Fruit fly (Drosophila melanogaster): Measurements from ENCODE around the gene Lectin-galC1.

Gene Lectin-galC1

dm6 chr2L:19403398-19403797, 13.8 kb upstream of the Lectin-galC1 start:
- TF ChIP-seq Ets65A (GFP tag) (peak; percentile 23), CG11504 (tag; optimal IDR thresholded peaks at IDR 0.05) (peak; percentile 52), mld (GFP tag; IDR thresholded peaks at IDR 0.05; ENCODE audit: partially characterized antibody) (no peak), hb (GFP tag; IDR thresholded peaks at IDR 0.05; ENCODE audit: partially characterized antibody) (0 out of 3 replicates have a peak, but pooled peaks have one; percentile 32), sr (GFP tag; IDR thresholded peaks at IDR 0.05) (peak; percentile 74; the same call in 2 of the 3 replicates), CG12769 (tag; optimal IDR thresholded peaks at IDR 0.05) (peak; percentile 12)

dm6 chr2L:19404804-19405203, 12.4 kb upstream of the Lectin-galC1 start:
- no peak for TF ChIP-seq CG9215 (GFP tag; IDR thresholded peaks at IDR 0.05)
- 0 out of 4 replicates have a peak, but pooled peaks have one; percentile 29 for TF ChIP-seq chinmo (GFP tag; IDR thresholded peaks at IDR 0.05; ENCODE audit: partially characterized antibody)
- peak; percentile 74 for TF ChIP-seq CG10543 (GFP tag; optimal IDR thresholded peaks at IDR 0.05)
- TF ChIP-seq CG1024 (GFP tag; IDR thresholded peaks at IDR 0.05): no peak
- TF ChIP-seq YL-1 (GFP tag; optimal IDR thresholded peaks at IDR 0.05): no peak
- peak; percentile 93 for TF ChIP-seq MTF-1 (GFP tag; optimal IDR thresholded peaks at IDR 0.05; ENCODE audit: borderline replicate concordance)
- TF ChIP-seq ewg (GFP tag; optimal IDR thresholded peaks at IDR 0.05): no peak
- no peak for TF ChIP-seq peb (GFP tag; IDR thresholded peaks at IDR 0.05)
- no peak for TF ChIP-seq Antp (GFP tag; optimal IDR thresholded peaks at IDR 0.05)
- TF ChIP-seq CG15269 (tag; optimal IDR thresholded peaks at IDR 0.05): no peak
- no peak for TF ChIP-seq pros (GFP tag; optimal IDR thresholded peaks at IDR 0.05)
- peak; percentile 86 for TF ChIP-seq sr (GFP tag; IDR thresholded peaks at IDR 0.05)
- no peak for TF ChIP-seq cato (GFP tag; optimal IDR thresholded peaks at IDR 0.05; ENCODE audit: borderline replicate concordance)
- TF ChIP-seq abd-A (tag; optimal IDR thresholded peaks at IDR 0.05): peak; percentile 4
- no peak for TF ChIP-seq bowl (GFP tag; IDR thresholded peaks at IDR 0.05)
- peak; percentile 4 for TF ChIP-seq cg (GFP tag; optimal IDR thresholded peaks at IDR 0.05)
- TF ChIP-seq CG12769 (tag; optimal IDR thresholded peaks at IDR 0.05): peak; percentile 17
- no peak for TF ChIP-seq en (GFP tag; optimal IDR thresholded peaks at IDR 0.05)
- peak; percentile 68 for TF ChIP-seq Deaf1 (tag; optimal IDR thresholded peaks at IDR 0.05)
- peak; percentile 35 for TF ChIP-seq sd (tag; optimal IDR thresholded peaks at IDR 0.05)
- TF ChIP-seq CG42726 (GFP tag; IDR thresholded peaks at IDR 0.05; ENCODE audit: partially characterized antibody): no peak
- no peak for TF ChIP-seq pnt (GFP tag; optimal IDR thresholded peaks at IDR 0.05)
- TF ChIP-seq row (GFP tag; IDR thresholded peaks at IDR 0.05): no peak
- no peak for TF ChIP-seq ems (GFP tag; optimal IDR thresholded peaks at IDR 0.05)
- no peak for TF ChIP-seq eve (GFP tag; optimal IDR thresholded peaks at IDR 0.05)
- TF ChIP-seq crol (GFP tag; IDR thresholded peaks at IDR 0.05): peak; percentile 42
- TF ChIP-seq dan (GFP tag; IDR thresholded peaks at IDR 0.05): no peak

- TF ChIP-seq repo (GFP tag; optimal IDR thresholded peaks at IDR 0.05) (no peak), CG9609 (GFP tag; optimal IDR thresholded peaks at IDR 0.05) (no peak), HLH3B (GFP tag; IDR thresholded peaks at IDR 0.05) (0 out of 2 replicates have a peak, but pooled peaks have one; percentile 9), prd (optimal IDR thresholded peaks at IDR 0.05) (no peak), prd (GFP tag; IDR thresholded peaks at IDR 0.05) (peak; percentile 60), jing (GFP tag; optimal IDR thresholded peaks at IDR 0.05) (no peak), Ptx1 (GFP tag; IDR thresholded peaks at IDR 0.05) (peak; percentile 32; the same call in 1 of the 2 replicates), Dbx (GFP tag; IDR thresholded peaks at IDR 0.05) (no peak), Rfx (GFP tag; IDR thresholded peaks at IDR 0.05) (0 out of 2 replicates have a peak, but pooled peaks have one; percentile 29), CG17361 (GFP tag; IDR thresholded peaks at IDR 0.05) (peak; percentile 34; the same call in 1 of the 3 replicates), CG6689 (GFP tag; IDR thresholded peaks at IDR 0.05) (peak; percentile 16; the same call in 1 of the 2 replicates), CG10209 (GFP tag; optimal IDR thresholded peaks at IDR 0.05) (no peak), Gug (GFP tag; IDR thresholded peaks at IDR 0.05) (0 out of 4 replicates have a peak, but pooled peaks have one; percentile 3), Meics (GFP tag; optimal IDR thresholded peaks at IDR 0.05) (peak; percentile 14), Deaf1 (tag; optimal IDR thresholded peaks at IDR 0.05) (peak; percentile 54), CG12769 (tag; optimal IDR thresholded peaks at IDR 0.05) (peak; percentile 84), al (GFP tag; IDR thresholded peaks at IDR 0.05) (peak; percentile 7; the same call in 1 of the 2 replicates), Med (GFP tag) (peak; percentile 37), chinmo (GFP tag; IDR thresholded peaks at IDR 0.05; ENCODE audit: partially characterized antibody) (0 out of 4 replicates have a peak, but pooled peaks have one; percentile 29), row (GFP tag; IDR thresholded peaks at IDR 0.05) (peak; percentile 39; the same call in 2 of the 3 replicates)
Measured at dm6 chr2L:19405685-19406357, 11.4 kb upstream of the Lectin-galC1 start.

Data from whole organism, embryonic.